Fruit fly (Drosophila melanogaster) whole organism, prepupa: Measurements from ENCODE around the gene Ntf-2r.

Source experiments
- Blimp-1 ChIP-seq: fragments of 200-800 bp; sonication (Bioruptor generic); optimal IDR thresholded peaks from 3 replicates; lab custom pipeline; 2017; ENCODE audit warnings: missing biosample characterization, missing genetic modification characterization, mild to moderate bottlenecking, moderate library complexity, missing genetic modification reagents
- CG15336 ChIP-seq: fragments of 200-800 bp; sonication (Bioruptor generic); IDR thresholded peaks from 2 replicates; pipeline ENCODE4 v1.3.6; 2022; ENCODE audit warnings: missing biosample characterization, missing genetic modification characterization
- CG1621 ChIP-seq: fragments of 200-800 bp; sonication (Bioruptor generic); optimal IDR thresholded peaks from 3 replicates; lab custom pipeline; 2018; ENCODE audit warnings: missing biosample characterization, mild to moderate bottlenecking, missing genetic modification characterization
- CG16779 ChIP-seq: fragments of 200-800 bp; sonication (Bioruptor generic); optimal IDR thresholded peaks from 3 replicates; lab custom pipeline; 2017; ENCODE audit warnings: missing biosample characterization, mild to moderate bottlenecking, missing genetic modification characterization
- CG31627 ChIP-seq: fragments of 200-800 bp; sonication (Bioruptor generic); optimal IDR thresholded peaks from 3 replicates; lab custom pipeline; 2016; ENCODE audit warnings: missing biosample characterization, missing genetic modification characterization
- CG34406 ChIP-seq: fragments of 200-800 bp; sonication (Bioruptor generic); optimal IDR thresholded peaks from 3 replicates; lab custom pipeline; 2016; ENCODE audit warnings: missing biosample characterization, missing genetic modification characterization
- CG3919 ChIP-seq: fragments of 200-800 bp; sonication (Bioruptor generic); optimal IDR thresholded peaks from 3 replicates; lab custom pipeline; 2016; ENCODE audit warnings: missing biosample characterization, missing genetic modification characterization
- CG4318 ChIP-seq: fragments of 200-800 bp; sonication (Bioruptor generic); optimal IDR thresholded peaks from 3 replicates; lab custom pipeline; 2017; ENCODE audit warnings: missing biosample characterization, mild to moderate bottlenecking, missing genetic modification characterization
- CG6163 ChIP-seq: fragments of 200-800 bp; sonication (Bioruptor generic); IDR thresholded peaks from 3 replicates; pipeline ENCODE4 v1.3.6; 2022; ENCODE audit warnings: missing biosample characterization, missing genetic modification characterization
- CG6276 ChIP-seq: fragments of 200-800 bp; sonication (Bioruptor generic); optimal IDR thresholded peaks from 2 replicates; lab custom pipeline; 2017; ENCODE audit warnings: missing biosample characterization, mild to moderate bottlenecking, missing genetic modification characterization
- CG6792 ChIP-seq: fragments of 200-800 bp; sonication (Bioruptor generic); optimal IDR thresholded peaks from 3 replicates; lab custom pipeline; 2016; ENCODE audit warnings: missing biosample characterization, missing genetic modification characterization
- CG6808 ChIP-seq: fragments of 200-800 bp; sonication (Bioruptor generic); optimal IDR thresholded peaks from 3 replicates; lab custom pipeline; 2017; ENCODE audit warnings: missing biosample characterization, missing genetic modification characterization, mild to moderate bottlenecking, moderate library complexity, missing genetic modification reagents
- CG6854 ChIP-seq: fragments of 200-800 bp; sonication (Bioruptor generic); optimal IDR thresholded peaks from 2 replicates; lab custom pipeline; 2017; ENCODE audit warnings: missing biosample characterization, mild to moderate bottlenecking, missing genetic modification characterization
- CG7368 ChIP-seq: fragments of 200-800 bp; sonication (Bioruptor generic); optimal IDR thresholded peaks from 3 replicates; lab custom pipeline; 2016; ENCODE audit warnings: missing biosample characterization, missing genetic modification characterization
- CG8119 ChIP-seq: fragments of 200-800 bp; sonication (Bioruptor generic); IDR thresholded peaks from 3 replicates; pipeline ENCODE4 v1.3.6; 2022; ENCODE audit warnings: missing biosample characterization, missing genetic modification characterization
- CG8319 ChIP-seq: fragments of 200-800 bp; sonication (Bioruptor generic); optimal IDR thresholded peaks from 3 replicates; lab custom pipeline; 2016; ENCODE audit warnings: missing biosample characterization, missing genetic modification characterization
- CG8632 ChIP-seq: fragments of 200-800 bp; sonication (Bioruptor generic); optimal IDR thresholded peaks from 3 replicates; lab custom pipeline; 2016; ENCODE audit warnings: missing biosample characterization, missing genetic modification characterization
- Eip75B ChIP-seq: fragments of 200-800 bp; sonication (Bioruptor generic); optimal IDR thresholded peaks from 3 replicates; lab custom pipeline; 2016; ENCODE audit warnings: missing biosample characterization, missing genetic modification characterization
- Eip93F ChIP-seq: fragments of 200-800 bp; sonication (Bioruptor generic); optimal IDR thresholded peaks from 2 replicates; lab custom pipeline; 2016; ENCODE audit warnings: missing biosample characterization, mild to moderate bottlenecking, missing genetic modification characterization
- Gug ChIP-seq: fragments of 200-800 bp; sonication (Bioruptor generic); IDR thresholded peaks from 2 replicates; pipeline ENCODE4 v1.3.6; 2022; ENCODE audit warnings: missing biosample characterization, missing genetic modification characterization
- Hr38 ChIP-seq: sonication (Bioruptor generic); optimal IDR thresholded peaks from 2 replicates; lab custom pipeline; 2016; ENCODE audit warnings: missing biosample characterization, missing genetic modification characterization
- Hr39 ChIP-seq: fragments of 200-800 bp; sonication (Bioruptor generic); optimal IDR thresholded peaks from 2 replicates; lab custom pipeline; 2016; ENCODE audit warnings: missing biosample characterization, missing genetic modification characterization
- Met ChIP-seq: fragments of 200-800 bp; sonication (Bioruptor generic); optimal IDR thresholded peaks from 3 replicates; lab custom pipeline; 2016; ENCODE audit warnings: missing biosample characterization, missing genetic modification characterization
- OdsH ChIP-seq: fragments of 200-800 bp; sonication (Bioruptor generic); optimal IDR thresholded peaks from 3 replicates; lab custom pipeline; 2016; ENCODE audit warnings: missing biosample characterization, missing genetic modification characterization
- Sox14 ChIP-seq: fragments of 200-800 bp; sonication (Bioruptor generic); optimal IDR thresholded peaks from 3 replicates; lab custom pipeline; 2016; ENCODE audit warnings: missing biosample characterization, missing genetic modification characterization
- Sox15 ChIP-seq: fragments of 200-800 bp; sonication (Bioruptor generic); optimal IDR thresholded peaks from 3 replicates; lab custom pipeline; 2016; ENCODE audit warnings: missing biosample characterization, missing genetic modification characterization
- acj6 ChIP-seq: fragments of 200-800 bp; sonication (Bioruptor generic); optimal IDR thresholded peaks from 3 replicates; lab custom pipeline; 2016; ENCODE audit warnings: missing biosample characterization, missing genetic modification characterization
- cyc ChIP-seq: fragments of 200-800 bp; sonication (Bioruptor generic); optimal IDR thresholded peaks from 3 replicates; lab custom pipeline; 2016; ENCODE audit warnings: missing biosample characterization, missing genetic modification characterization
- dsx ChIP-seq: fragments of 200-800 bp; optimal IDR thresholded peaks from 3 replicates; lab custom pipeline; 2019; ENCODE audit warnings: missing biosample characterization, mild to moderate bottlenecking, missing genetic modification characterization, moderate library complexity; ENCODE audit not compliant: poor library complexity, severe bottlenecking
- eg ChIP-seq: fragments of 200-800 bp; sonication (Bioruptor generic); IDR thresholded peaks from 3 replicates; pipeline ENCODE4 v1.3.6; 2022; ENCODE audit warnings: missing biosample characterization, missing genetic modification characterization
- esn ChIP-seq: fragments of 200-800 bp; sonication (Bioruptor generic); optimal IDR thresholded peaks from 2 replicates; lab custom pipeline; 2016; ENCODE audit warnings: missing biosample characterization, mild to moderate bottlenecking, missing genetic modification characterization, moderate library complexity
- fd59A ChIP-seq: fragments of 200-800 bp; sonication (Bioruptor generic); optimal IDR thresholded peaks from 2 replicates; lab custom pipeline; 2017; ENCODE audit warnings: missing biosample characterization, mild to moderate bottlenecking, missing genetic modification characterization, missing genetic modification reagents
- fd85E ChIP-seq: fragments of 200-800 bp; sonication (Bioruptor generic); optimal IDR thresholded peaks from 3 replicates; lab custom pipeline; 2016; ENCODE audit warnings: missing biosample characterization, missing genetic modification characterization
- fkh ChIP-seq: fragments of 200-800 bp; sonication (Bioruptor generic); optimal IDR thresholded peaks from 3 replicates; lab custom pipeline; 2017; ENCODE audit warnings: missing biosample characterization, mild to moderate bottlenecking, missing genetic modification characterization, moderate library complexity
- lz ChIP-seq: fragments of 200-800 bp; sonication (Bioruptor generic); optimal IDR thresholded peaks from 3 replicates; lab custom pipeline; 2016; ENCODE audit warnings: missing biosample characterization, missing genetic modification characterization
- net ChIP-seq: fragments of 200-800 bp; sonication (Bioruptor generic); optimal IDR thresholded peaks from 3 replicates; lab custom pipeline; 2016; ENCODE audit warnings: missing biosample characterization, missing genetic modification characterization
- spab ChIP-seq: fragments of 200-800 bp; sonication (Bioruptor generic); optimal IDR thresholded peaks from 2 replicates; lab custom pipeline; 2017; ENCODE audit warnings: missing biosample characterization, mild to moderate bottlenecking, missing genetic modification characterization, missing genetic modification reagents
- ss ChIP-seq, 2 experiments: fragments of 200-800 bp; sonication (Bioruptor generic); optimal IDR thresholded peaks; 2 replicates in 1 of 2; 3 replicates in 1 of 2; lab custom pipeline; 2017 to 2018; ENCODE audit warnings: mild to moderate bottlenecking in 2 of 2, missing biosample characterization in 2 of 2, missing genetic modification characterization in 2 of 2, moderate library complexity in 1 of 2
- svp ChIP-seq: fragments of 200-800 bp; sonication (Bioruptor generic); peaks from one replicate; lab custom pipeline; 2016; ENCODE audit warnings: missing biosample characterization, missing genetic modification characterization
- topi ChIP-seq: fragments of 200-800 bp; sonication (Bioruptor generic); optimal IDR thresholded peaks from 3 replicates; lab custom pipeline; 2016; ENCODE audit warnings: missing biosample characterization, missing genetic modification characterization
- vri ChIP-seq: fragments of 200-800 bp; sonication (Bioruptor generic); optimal IDR thresholded peaks from 3 replicates; lab custom pipeline; 2016; ENCODE audit warnings: missing biosample characterization, mild to moderate bottlenecking, missing genetic modification characterization

Ntf-2r gene

DNA sequence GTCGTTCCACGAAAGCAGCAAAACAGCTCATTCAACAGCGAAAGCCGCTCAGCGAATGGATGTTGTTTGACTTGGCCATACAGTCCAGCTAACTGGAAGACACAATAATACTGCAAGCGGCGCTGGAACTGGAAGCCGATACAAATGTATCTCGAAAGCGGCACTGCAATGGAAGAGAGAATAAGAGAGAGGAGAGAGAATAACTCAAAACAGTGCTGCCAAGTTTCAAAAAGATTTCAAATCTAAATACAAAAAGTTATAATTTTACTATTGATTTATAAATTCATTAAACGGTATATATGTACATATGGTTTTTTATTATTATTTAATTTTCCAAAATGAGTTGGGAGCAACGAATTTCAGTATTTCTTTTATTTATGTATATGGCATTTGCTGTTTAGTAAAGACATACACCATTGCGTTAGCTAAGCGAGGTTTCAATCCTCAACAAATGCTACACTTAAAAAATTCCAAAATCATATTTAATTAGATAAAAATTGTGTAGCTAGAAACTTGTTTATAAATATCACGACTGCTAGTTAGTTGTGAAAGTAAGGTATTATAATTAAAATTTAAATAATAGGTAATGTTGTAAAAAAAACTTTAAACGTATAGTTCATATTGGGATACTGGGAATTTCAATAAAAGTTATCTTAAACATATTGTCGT is 30.1 kb downstream of the Ntf-2r start, which contains the start of gene CG10283 (continued):
- no peak for TF ChIP-seq CG15336
- peak; percentile 43 for TF ChIP-seq vri
- no peak for TF ChIP-seq Blimp-1 (GFP tag; lab: Kevin White, UChicago)
- TF ChIP-seq CG3919 = peak; percentile 34
- no peak for TF ChIP-seq spab (GFP tag; lab: Kevin White, UChicago)
- TF ChIP-seq Eip93F = no peak
- peak; percentile 15 for TF ChIP-seq lz (GFP tag; lab: Kevin White, UChicago)
- no peak for TF ChIP-seq Hr39 (GFP tag; lab: Kevin White, UChicago)
- peak; percentile 18 for TF ChIP-seq Sox14 (GFP tag; lab: Kevin White, UChicago)
- TF ChIP-seq fd59A (GFP tag; lab: Kevin White, UChicago) = no peak
- TF ChIP-seq svp (GFP tag; lab: Kevin White, UChicago) = no peak
- peak; percentile 100 for TF ChIP-seq CG6808
- TF ChIP-seq esn (GFP tag; lab: Kevin White, UChicago) = peak; percentile 22
- peak; percentile 35; the same call in 2 of the 3 replicates for TF ChIP-seq eg (GFP tag; lab: Robert Waterston, UW)
- peak; percentile 55; the same call in 2 of the 3 replicates for TF ChIP-seq CG8119 (GFP tag; lab: Robert Waterston, UW)
- no peak for TF ChIP-seq CG4318 (GFP tag; lab: Kevin White, UChicago)
- TF ChIP-seq OdsH = no peak
- no peak for TF ChIP-seq acj6 (GFP tag; lab: Kevin White, UChicago)
- TF ChIP-seq Hr38 (GFP tag; lab: Kevin White, UChicago) = no peak
- TF ChIP-seq Eip75B = peak; percentile 8
- TF ChIP-seq CG6854 (GFP tag; lab: Kevin White, UChicago) = peak; percentile 64
- TF ChIP-seq CG31627 = peak; percentile 16
- TF ChIP-seq topi (GFP tag; lab: Kevin White, UChicago) = no peak
- no peak for TF ChIP-seq CG7368
- no peak for TF ChIP-seq fd85E
- TF ChIP-seq CG8632 (GFP tag; lab: Kevin White, UChicago) = no peak
- peak; percentile 6 to 43 for TF ChIP-seq ss (GFP tag; optimal IDR thresholded peaks at IDR 0.05; lab: Kevin White, UChicago)
- TF ChIP-seq Sox15 (GFP tag; lab: Kevin White, UChicago) = no peak
- no peak for TF ChIP-seq Met
- no peak for TF ChIP-seq CG16779 (tag; lab: Kevin White, UChicago)
- TF ChIP-seq CG8319 (GFP tag; lab: Kevin White, UChicago) = no peak
- peak; percentile 53 for TF ChIP-seq dsx (GFP tag; lab: Kevin White, UChicago)
- TF ChIP-seq CG6792 (GFP tag; lab: Kevin White, UChicago) = no peak
- TF ChIP-seq, all 60 proteins: peak for 24

dm6 chr2L:18485211-18485610 is 30.8 kb downstream of the Ntf-2r start, which contains the start of gene grnd:
grnd (plus strand) TSS chr2L:18485417.
- TF ChIP-seq OdsH (no peak), Eip93F (peak; percentile 17), Gug (GFP tag; lab: Robert Waterston, UW) (no peak), CG6163 (GFP tag; lab: Robert Waterston, UW) (0 out of 3 replicates have a peak, but pooled peaks have one; percentile 33), CG6276 (no peak), CG1621 (tag; lab: Kevin White, UChicago) (peak; percentile 0), fkh (GFP tag; lab: Kevin White, UChicago) (peak; percentile 84)

dm6 chr2L:18486828-18487227 is 32.4 kb downstream of the Ntf-2r start:
- TF ChIP-seq net (GFP tag; lab: Kevin White, UChicago) (no peak), vri (no peak), eg (GFP tag; lab: Robert Waterston, UW) (no peak), CG34406 (GFP tag; lab: Kevin White, UChicago) (no peak), cyc (no peak), Hr39 (GFP tag; lab: Kevin White, UChicago) (no peak), Met (no peak)
- TF ChIP-seq, all 60 proteins: peak for 0
